Worm (Caenorhabditis elegans): ENCODE results near the gene spt-5.

- TF ChIP-seq elt-1 (tag; optimal IDR thresholded peaks at IDR 0.05; ENCODE audit: borderline replicate concordance, insufficient read depth) (no peak), nhr-76 (tag; optimal IDR thresholded peaks at IDR 0.05) (no peak), elt-3 (tag; optimal IDR thresholded peaks at IDR 0.05) (no peak), sptf-1 (tag; optimal IDR thresholded peaks at IDR 0.05) (no peak), unc-39 (tag; optimal IDR thresholded peaks at IDR 0.05) (no peak)
Measured at ce11 chrIV:12035422-12035821, 15.9 kb upstream of the spt-5 start.
